Worm (Caenorhabditis elegans) whole organism, L4 larva: ENCODE measurements around the gene R03H10.1.

ENCODE experiments used
- F44E2.7 ChIP-seq: fragments of 200-800 bp; sonication (Bioruptor generic); IDR thresholded peaks from 2 replicates; pipeline ENCODE4 v2.1.2; 2022; ENCODE audit warnings: missing genetic modification characterization, missing compliant biosample characterization
- F49E8.2 ChIP-seq: sonication (generic microtip); optimal IDR thresholded peaks from 2 replicates; lab custom pipeline; 2016; ENCODE audit warnings: missing compliant biosample characterization, mild to moderate bottlenecking, missing genetic modification characterization, borderline replicate concordance
- R02D3.7 ChIP-seq: fragments of 150-350 bp; sonication (generic microtip); optimal IDR thresholded peaks from 3 replicates; lab custom pipeline; 2014; ENCODE audit warnings: missing biosample characterization, missing genetic modification characterization
- Y75B8A.6 ChIP-seq: fragments of 200-800 bp; sonication (Bioruptor generic); IDR thresholded peaks from 2 replicates; pipeline ENCODE4 v1.3.6; 2022; ENCODE audit warnings: missing genetic modification reagents, missing genetic modification characterization, missing compliant biosample characterization
- aha-1 ChIP-seq: fragments of 150-350 bp; peaks from one replicate; lab custom pipeline; 2014; ENCODE audit warnings: missing biosample characterization, missing genetic modification characterization
- ceh-82 ChIP-seq: sonication (generic microtip); optimal IDR thresholded peaks from 2 replicates; lab custom pipeline; 2017; ENCODE audit warnings: missing biosample characterization, missing genetic modification characterization
- daf-19 ChIP-seq: fragments of 200-800 bp; sonication (Bioruptor generic); conservative IDR thresholded peaks from 2 replicates; pipeline ENCODE4 v1.3.6; 2022; ENCODE audit warnings: missing genetic modification characterization, missing compliant biosample characterization
- hlh-11 ChIP-seq: fragments of 200-800 bp; sonication (Bioruptor generic); optimal IDR thresholded peaks from 2 replicates; lab custom pipeline; 2018; ENCODE audit warnings: mild to moderate bottlenecking, missing genetic modification characterization, missing compliant biosample characterization
- hlh-30 ChIP-seq: sonication (generic microtip); optimal IDR thresholded peaks from 2 replicates; lab custom pipeline; 2017; ENCODE audit warnings: antibody characterized with exemption, mild to moderate bottlenecking, missing genetic modification characterization, missing compliant biosample characterization; ENCODE audit not compliant: insufficient read depth
- lin-39 ChIP-seq: fragments of 150-350 bp; optimal IDR thresholded peaks from 2 replicates; lab custom pipeline; 2014; ENCODE audit warnings: missing biosample characterization, missing genetic modification reagents, missing genetic modification characterization
- mep-1 ChIP-seq: fragments of 150-350 bp; sonication (generic microtip); optimal IDR thresholded peaks from 3 replicates; lab custom pipeline; 2014; ENCODE audit warnings: missing biosample characterization, missing genetic modification characterization
- mxl-2 ChIP-seq: fragments of 200-800 bp; sonication (Bioruptor generic); conservative IDR thresholded peaks from 2 replicates; pipeline ENCODE4 v1.3.6; 2022; ENCODE audit warnings: missing genetic modification reagents, missing genetic modification characterization, missing compliant biosample characterization
- mxl-3 ChIP-seq: fragments of 200-800 bp; sonication (Bioruptor generic); optimal IDR thresholded peaks from 2 replicates; lab custom pipeline; 2018; ENCODE audit warnings: mild to moderate bottlenecking, missing genetic modification characterization, missing compliant biosample characterization
- nhr-237 ChIP-seq: sonication (generic microtip); optimal IDR thresholded peaks from 2 replicates; lab custom pipeline; 2017; ENCODE audit warnings: missing biosample characterization, missing genetic modification characterization
- nhr-25 ChIP-seq: sonication (generic microtip); optimal IDR thresholded peaks from 2 replicates; lab custom pipeline; 2017; ENCODE audit warnings: missing genetic modification characterization, mild to moderate bottlenecking, missing compliant biosample characterization, antibody characterized with exemption, moderate library complexity, borderline replicate concordance; ENCODE audit not compliant: insufficient read depth
- nhr-28 ChIP-seq: fragments of 150-350 bp; optimal IDR thresholded peaks from 2 replicates; lab custom pipeline; 2014; ENCODE audit warnings: missing biosample characterization, missing genetic modification characterization
- nhr-42 ChIP-seq: fragments of 200-800 bp; sonication (Bioruptor generic); IDR thresholded peaks from 2 replicates; pipeline ENCODE4 v1.3.6; 2022; ENCODE audit warnings: missing genetic modification characterization, missing compliant biosample characterization
- nhr-6 ChIP-seq: fragments of 150-350 bp; optimal IDR thresholded peaks from 2 replicates; lab custom pipeline; 2014; ENCODE audit warnings: missing biosample characterization, missing genetic modification characterization
- nhr-76 ChIP-seq: fragments of 150-350 bp; optimal IDR thresholded peaks from 2 replicates; lab custom pipeline; 2014; ENCODE audit warnings: missing biosample characterization, missing genetic modification characterization
- php-3 ChIP-seq: fragments of 200-800 bp; sonication (Bioruptor generic); IDR thresholded peaks from 2 replicates; pipeline ENCODE4 v1.3.6; 2022; ENCODE audit warnings: missing genetic modification reagents, missing genetic modification characterization, missing compliant biosample characterization
- rbr-2 ChIP-seq: sonication (generic microtip); optimal IDR thresholded peaks from 2 replicates; lab custom pipeline; 2016; ENCODE audit warnings: missing genotype, missing genetic modification characterization, missing compliant biosample characterization
- sdz-12 ChIP-seq: fragments of 200-800 bp; sonication (Bioruptor generic); optimal IDR thresholded peaks from 2 replicates; lab custom pipeline; 2018; ENCODE audit warnings: mild to moderate bottlenecking, missing genetic modification characterization, missing compliant biosample characterization
- spr-1 ChIP-seq: sonication (generic microtip); optimal IDR thresholded peaks from 2 replicates; lab custom pipeline; 2016; ENCODE audit warnings: mild to moderate bottlenecking, missing genetic modification characterization, missing compliant biosample characterization
- spr-3 ChIP-seq: fragments of 200-800 bp; sonication (Bioruptor generic); optimal IDR thresholded peaks from 2 replicates; lab custom pipeline; 2018; ENCODE audit warnings: mild to moderate bottlenecking, missing genetic modification characterization, missing compliant biosample characterization
- unc-130 ChIP-seq: sonication (generic microtip); optimal IDR thresholded peaks from 2 replicates; lab custom pipeline; 2016; ENCODE audit warnings: missing genetic modification reagents, missing genetic modification characterization, missing compliant biosample characterization
- unc-39 ChIP-seq: sonication (generic microtip); optimal IDR thresholded peaks from 2 replicates; lab custom pipeline; 2017; ENCODE audit warnings: missing biosample characterization, missing genetic modification characterization
- unc-62 ChIP-seq, 3 experiments: fragments of 150-350 bp in 1 of 3; sonication (generic microtip); optimal IDR thresholded peaks in 2 of 3; peaks in 1 of 3; 1 replicate in 1 of 3; 2 replicates in 2 of 3; lab custom pipeline; 2014 to 2017; ENCODE audit warnings: missing biosample characterization in 3 of 3, missing genetic modification characterization in 3 of 3, missing genetic modification reagents in 3 of 3, missing genotype in 1 of 3

Gene R03H10.1

ce11 chrII:4146039-4146438, 34.0 kb upstream of the R03H10.1 start, which contains the start of gene F56D3.1:
F56D3.1 (plus strand) TSS chrII:4146339.
- no peak for TF ChIP-seq nhr-28
- no peak for TF ChIP-seq nhr-6
- TF ChIP-seq spr-3, result no peak

DNA sequence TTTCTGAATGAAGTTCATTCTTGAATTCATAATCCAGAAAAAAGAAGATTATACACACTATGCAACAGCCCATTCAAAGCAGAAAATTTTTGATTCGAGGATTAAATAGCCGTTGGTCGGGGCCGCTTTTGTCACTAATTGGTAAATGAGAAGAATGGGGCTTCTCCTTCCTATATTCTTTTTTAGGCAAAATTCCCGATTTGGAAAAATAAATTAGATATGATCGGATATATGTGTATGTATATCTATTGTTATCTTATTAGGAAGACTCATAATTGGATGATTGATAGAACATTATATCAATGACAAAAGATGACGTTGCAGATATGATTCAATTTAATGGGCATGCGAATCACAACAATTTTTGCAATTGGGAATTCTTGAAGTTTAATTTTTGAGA, 29.8 kb upstream of the R03H10.1 start:
- TF ChIP-seq rbr-2 (tag; lab: Kevin White, UChicago) (no peak), hlh-30 (tag; lab: Kevin White, UChicago) (no peak)

DNA sequence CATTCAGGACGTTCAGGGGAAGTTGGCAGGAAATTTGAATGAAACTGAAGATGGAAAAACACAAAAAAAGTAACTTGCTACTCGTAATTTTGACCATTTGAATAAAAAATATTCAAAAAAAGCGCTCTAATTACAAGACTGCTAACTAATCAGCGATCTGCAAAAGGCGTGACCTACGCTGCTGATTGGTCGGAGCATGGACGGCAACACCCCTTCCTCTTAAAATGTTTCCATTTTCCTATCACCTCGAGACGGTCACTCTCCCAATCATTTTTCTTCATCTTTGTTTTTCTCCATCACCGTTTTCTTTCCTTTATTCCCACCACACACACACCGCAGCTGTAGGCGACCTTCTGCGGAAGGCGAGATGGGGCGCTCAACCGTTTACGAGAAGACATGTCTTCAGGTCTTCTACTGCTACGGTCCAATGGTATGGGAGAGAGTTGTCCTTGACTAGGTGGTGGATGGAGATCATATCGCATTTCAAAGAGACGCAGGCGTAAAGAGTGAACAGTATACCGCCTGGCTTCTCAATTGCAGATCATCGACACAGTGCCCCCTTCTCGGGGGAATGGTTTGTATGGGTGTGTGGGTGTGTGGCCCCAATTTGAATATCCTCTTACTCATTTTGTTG, 28.4 kb upstream of the R03H10.1 start:
- TF ChIP-seq mep-1 (tag; lab: Kevin White, UChicago) (peak; percentile 23), nhr-25 (tag; lab: Kevin White, UChicago) (peak; percentile 91), unc-62 (GFP tag; optimal IDR thresholded peaks at IDR 0.05 in 1 of 2; lab: Kevin White, UChicago) (peak in 1 of 2 experiments; percentile 45), unc-62 (tag; optimal IDR thresholded peaks at IDR 0.05; lab: Kevin White, UChicago) (no peak), hlh-30 (tag; lab: Kevin White, UChicago) (peak; percentile 27), F49E8.2 (tag; lab: Kevin White, UChicago) (no peak), hlh-11 (peak; percentile 20), nhr-28 (peak; percentile 51), nhr-42 (no peak), R02D3.7 (no peak), mxl-3 (GFP tag; lab: Kevin White, UChicago) (peak; percentile 59)
- TF ChIP-seq, all 104 proteins: peak for 7

ce11 chrII:4152864-4153263, 27.2 kb upstream of the R03H10.1 start:
- TF ChIP-seq aha-1 (tag; lab: Kevin White, UChicago), result peak; percentile 42
- TF ChIP-seq php-3 (GFP tag; lab: Robert Waterston, UW), result no peak

- 0 out of 2 replicates have a peak, but pooled peaks have one; percentile 4 for TF ChIP-seq mxl-2 (GFP tag; lab: Robert Waterston, UW)
- no peak for TF ChIP-seq F44E2.7 (GFP tag; lab: Robert Waterston, UW)
- TF ChIP-seq ceh-82 (tag; lab: Kevin White, UChicago), result no peak
- TF ChIP-seq, all 104 proteins: peak for 1
These were observed 24.8 kb upstream of the R03H10.1 start, which contains the start of gene R03H10.2 for ce11 chrII:4155112-4155823. R03H10.2 (plus strand) TSS chrII:4155773.

DNA sequence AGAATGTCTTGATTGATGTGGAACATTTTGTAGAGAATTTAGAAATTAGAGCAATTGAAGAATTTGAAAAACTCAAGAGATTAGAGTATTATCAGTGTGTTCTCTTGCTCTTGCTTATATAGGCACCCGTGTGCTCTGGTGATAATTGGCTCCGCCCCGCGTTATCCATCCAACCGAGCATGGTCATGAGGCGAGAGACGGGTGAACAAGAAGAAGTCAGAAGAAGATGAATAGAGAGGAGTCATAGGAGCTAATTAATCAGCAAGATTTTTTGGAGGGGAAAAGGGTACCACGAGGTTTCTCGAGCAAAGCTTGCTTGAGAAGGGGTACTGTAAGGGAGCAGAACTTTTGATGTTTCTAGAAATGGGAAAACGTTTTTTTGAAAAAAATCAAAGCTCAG, 22.2 kb upstream of the R03H10.1 start:
- no peak for TF ChIP-seq spr-1
- no peak for TF ChIP-seq daf-19 (GFP tag; lab: Robert Waterston, UW)
- TF ChIP-seq Y75B8A.6 (GFP tag; lab: Robert Waterston, UW), result no peak
- TF ChIP-seq nhr-76 (tag; lab: Kevin White, UChicago), result no peak
- TF ChIP-seq unc-39 (tag; lab: Kevin White, UChicago), result no peak
- no peak for TF ChIP-seq mxl-2 (GFP tag; lab: Robert Waterston, UW)
- TF ChIP-seq nhr-237, result no peak
- TF ChIP-seq unc-130, result no peak
- no peak for TF ChIP-seq R02D3.7
- no peak for TF ChIP-seq lin-39

DNA sequence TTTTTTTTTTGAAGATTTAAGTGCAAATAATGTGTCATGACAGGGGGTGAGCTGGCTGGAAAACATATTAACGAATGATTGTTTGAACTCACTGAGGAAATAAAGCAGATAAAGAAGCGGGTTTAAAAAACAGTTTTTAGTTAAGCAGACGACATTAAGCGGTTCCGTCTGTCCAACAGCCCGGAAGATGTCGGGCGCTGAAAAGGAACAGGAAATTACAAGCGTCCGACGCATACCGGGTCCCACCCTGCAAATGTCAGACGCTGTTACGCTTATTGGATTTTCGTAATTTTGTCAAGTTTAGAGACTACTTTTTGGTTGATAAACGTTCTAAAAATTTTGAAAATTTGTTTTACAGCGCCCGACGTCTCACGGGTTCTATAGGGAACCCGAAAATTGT, 20.5 kb upstream of the R03H10.1 start:
- TF ChIP-seq aha-1 (tag; lab: Kevin White, UChicago), result peak; percentile 91
- TF ChIP-seq sdz-12 (GFP tag; lab: Kevin White, UChicago), result no peak
- TF ChIP-seq, all 104 proteins: peak for 1
